Worm (Caenorhabditis elegans) whole organism, L2 larva: ENCODE data around the gene sec-3.
A peak's percentile ranks its signal among the peaks of the same experiment; 100 is the strongest.

ENCODE experiments used
- C34F6.9 ChIP-seq: fragments of 150-350 bp; optimal IDR thresholded peaks from 2 replicates; lab custom pipeline; 2014; ENCODE audit warnings: missing biosample characterization, missing genetic modification characterization
- F13H6.1 ChIP-seq: sonication (generic microtip); optimal IDR thresholded peaks from 2 replicates; lab custom pipeline; 2016; ENCODE audit warnings: missing genetic modification characterization, missing compliant biosample characterization
- R02D3.7 ChIP-seq: fragments of 150-350 bp; optimal IDR thresholded peaks from 2 replicates; lab custom pipeline; 2014; ENCODE audit warnings: missing biosample characterization, missing genetic modification characterization
- Y55F3AM.14 ChIP-seq: fragments of 200-800 bp; sonication (Bioruptor generic); optimal IDR thresholded peaks from 2 replicates; lab custom pipeline; 2018; ENCODE audit warnings: mild to moderate bottlenecking, missing genetic modification characterization, missing compliant biosample characterization
- ZK546.5 ChIP-seq: sonication (generic microtip); optimal IDR thresholded peaks from 2 replicates; lab custom pipeline; 2017; ENCODE audit warnings: missing biosample characterization, missing genetic modification characterization
- alr-1 ChIP-seq: fragments of 150-350 bp; optimal IDR thresholded peaks from 2 replicates; lab custom pipeline; 2014; ENCODE audit warnings: missing biosample characterization, missing genetic modification characterization
- aly-2 ChIP-seq: fragments of 150-350 bp; optimal IDR thresholded peaks from 2 replicates; lab custom pipeline; 2014; ENCODE audit warnings: missing biosample characterization, missing genetic modification characterization
- ama-1 ChIP-seq: fragments of 150-350 bp; optimal IDR thresholded peaks from 2 replicates; lab custom pipeline; 2018; ENCODE audit warnings: inconsistent platforms
- blmp-1 ChIP-seq: sonication (generic microtip); optimal IDR thresholded peaks from 2 replicates; lab custom pipeline; 2017; ENCODE audit warnings: missing genetic modification characterization, mild to moderate bottlenecking, missing compliant biosample characterization, antibody characterized with exemption, moderate library complexity; ENCODE audit not compliant: insufficient read depth
- ceh-16 ChIP-seq: fragments of 150-350 bp; optimal IDR thresholded peaks from 2 replicates; lab custom pipeline; 2014; ENCODE audit warnings: missing biosample characterization, missing genetic modification characterization
- ceh-82 ChIP-seq: fragments of 150-350 bp; optimal IDR thresholded peaks from 2 replicates; lab custom pipeline; 2014; ENCODE audit warnings: missing biosample characterization, missing genetic modification characterization
- crh-2 ChIP-seq: sonication (generic microtip); optimal IDR thresholded peaks from 2 replicates; lab custom pipeline; 2017; ENCODE audit warnings: missing biosample characterization, missing genetic modification characterization
- dmd-4 ChIP-seq: sonication (generic microtip); optimal IDR thresholded peaks from 2 replicates; lab custom pipeline; 2017; ENCODE audit warnings: missing biosample characterization, missing genetic modification characterization
- egl-27 ChIP-seq: sonication (generic microtip); optimal IDR thresholded peaks from 3 replicates; lab custom pipeline; 2017; ENCODE audit warnings: missing biosample characterization, missing genetic modification reagents, missing genetic modification characterization
- elt-1 ChIP-seq: fragments of 150-350 bp; optimal IDR thresholded peaks from 2 replicates; lab custom pipeline; 2014; ENCODE audit warnings: missing biosample characterization, missing genetic modification characterization
- elt-3 ChIP-seq: sonication (generic microtip); optimal IDR thresholded peaks from 2 replicates; lab custom pipeline; 2017; ENCODE audit warnings: missing biosample characterization, missing genetic modification characterization
- fos-1 ChIP-seq: fragments of 150-350 bp; optimal IDR thresholded peaks from 2 replicates; lab custom pipeline; 2014; ENCODE audit warnings: missing biosample characterization, missing genetic modification characterization
- gmeb-1 ChIP-seq: fragments of 150-350 bp; optimal IDR thresholded peaks from 2 replicates; lab custom pipeline; 2014; ENCODE audit warnings: missing biosample characterization, missing genetic modification characterization
- lin-11 ChIP-seq: fragments of 150-350 bp; sonication (generic microtip); optimal IDR thresholded peaks from 2 replicates; lab custom pipeline; 2014; ENCODE audit warnings: missing biosample characterization, missing genetic modification characterization, inconsistent platforms, mixed read lengths
- lin-13 ChIP-seq: fragments of 150-350 bp; optimal IDR thresholded peaks from 2 replicates; lab custom pipeline; 2014; ENCODE audit warnings: missing biosample characterization, missing genetic modification reagents, missing genetic modification characterization
- lin-39 ChIP-seq: fragments of 150-350 bp; optimal IDR thresholded peaks from 2 replicates; lab custom pipeline; 2014; ENCODE audit warnings: missing biosample characterization, missing genetic modification reagents, missing genetic modification characterization
- lsy-2 ChIP-seq, 2 experiments: fragments of 150-350 bp in 1 of 2; sonication (generic microtip) in 1 of 2; optimal IDR thresholded peaks; 2 replicates each; lab custom pipeline; 2014 to 2017; ENCODE audit warnings: missing biosample characterization in 2 of 2, missing genetic modification characterization in 2 of 2
- mab-5 ChIP-seq: fragments of 150-350 bp; optimal IDR thresholded peaks from 2 replicates; lab custom pipeline; 2014; ENCODE audit warnings: missing biosample characterization, missing genetic modification characterization
- mbf-1 ChIP-seq: sonication (generic microtip); optimal IDR thresholded peaks from 2 replicates; lab custom pipeline; 2017; ENCODE audit warnings: missing biosample characterization, missing genetic modification characterization
- mdl-1 ChIP-seq, 2 experiments: fragments of 150-350 bp in 1 of 2; sonication (generic microtip) in 1 of 2; optimal IDR thresholded peaks; 2 replicates each; lab custom pipeline; 2017; ENCODE audit warnings: missing biosample characterization in 2 of 2, missing genetic modification characterization in 2 of 2
- nhr-10 ChIP-seq: sonication (generic microtip); optimal IDR thresholded peaks from 2 replicates; lab custom pipeline; 2017; ENCODE audit warnings: missing biosample characterization, missing genetic modification characterization
- nhr-11 ChIP-seq: fragments of 150-350 bp; optimal IDR thresholded peaks from 2 replicates; lab custom pipeline; 2014; ENCODE audit warnings: missing biosample characterization, missing genetic modification characterization
- nhr-12 ChIP-seq: fragments of 150-350 bp; optimal IDR thresholded peaks from 2 replicates; lab custom pipeline; 2014; ENCODE audit warnings: missing biosample characterization, missing genetic modification characterization
- nhr-129 ChIP-seq: fragments of 150-350 bp; optimal IDR thresholded peaks from 2 replicates; lab custom pipeline; 2014; ENCODE audit warnings: missing biosample characterization, missing genetic modification characterization
- nhr-21 ChIP-seq: fragments of 150-350 bp; optimal IDR thresholded peaks from 2 replicates; lab custom pipeline; 2014; ENCODE audit warnings: missing biosample characterization, missing genetic modification characterization
- nhr-23 ChIP-seq: fragments of 150-350 bp; optimal IDR thresholded peaks from 2 replicates; lab custom pipeline; 2014; ENCODE audit warnings: missing biosample characterization, missing genetic modification reagents, missing genetic modification characterization
- nhr-237 ChIP-seq: fragments of 150-350 bp; optimal IDR thresholded peaks from 2 replicates; lab custom pipeline; 2014; ENCODE audit warnings: missing biosample characterization, missing genetic modification characterization
- nhr-25 ChIP-seq: fragments of 150-350 bp; sonication (generic microtip); optimal IDR thresholded peaks from 3 replicates; lab custom pipeline; 2014; ENCODE audit warnings: missing biosample characterization, missing genetic modification characterization
- nhr-6 ChIP-seq: fragments of 150-350 bp; optimal IDR thresholded peaks from 2 replicates; lab custom pipeline; 2014; ENCODE audit warnings: missing biosample characterization, missing genetic modification characterization
- nhr-77 ChIP-seq: fragments of 150-350 bp; optimal IDR thresholded peaks from 2 replicates; lab custom pipeline; 2014; ENCODE audit warnings: missing biosample characterization, missing genetic modification characterization
- peb-1 ChIP-seq: fragments of 150-350 bp; optimal IDR thresholded peaks from 2 replicates; lab custom pipeline; 2014; ENCODE audit warnings: missing biosample characterization, missing genetic modification characterization
- sem-4 ChIP-seq: fragments of 150-350 bp; optimal IDR thresholded peaks from 2 replicates; lab custom pipeline; 2014; ENCODE audit warnings: missing biosample characterization, missing genetic modification reagents, missing genetic modification characterization
- skn-1 ChIP-seq: sonication (generic microtip); optimal IDR thresholded peaks from 2 replicates; lab custom pipeline; 2017; ENCODE audit warnings: missing biosample characterization, missing genetic modification characterization
- sma-3 ChIP-seq: sonication (generic microtip); optimal IDR thresholded peaks from 2 replicates; lab custom pipeline; 2016; ENCODE audit warnings: missing genetic modification reagents, missing genetic modification characterization, missing compliant biosample characterization
- sma-9 ChIP-seq, 2 experiments: fragments of 150-350 bp in 1 of 2; sonication (generic microtip) in 1 of 2; optimal IDR thresholded peaks; 2 replicates each; lab custom pipeline; 2014 to 2016; ENCODE audit warnings: missing genetic modification characterization in 2 of 2, mild to moderate bottlenecking in 1 of 2, missing biosample characterization in 1 of 2, missing compliant biosample characterization in 1 of 2, missing genetic modification reagents in 1 of 2, moderate library complexity in 1 of 2
- snpc-4 ChIP-seq: fragments of 150-350 bp; optimal IDR thresholded peaks from 2 replicates; lab custom pipeline; 2014; ENCODE audit warnings: missing biosample characterization, missing genetic modification characterization
- unc-39 ChIP-seq: fragments of 150-350 bp; optimal IDR thresholded peaks from 2 replicates; lab custom pipeline; 2014; ENCODE audit warnings: missing biosample characterization, missing genetic modification characterization
- unc-55 ChIP-seq: fragments of 150-350 bp; sonication (generic microtip); optimal IDR thresholded peaks from 3 replicates; lab custom pipeline; 2014; ENCODE audit warnings: missing biosample characterization, missing genetic modification reagents, missing genetic modification characterization
- unc-62 ChIP-seq: fragments of 150-350 bp; optimal IDR thresholded peaks from 2 replicates; lab custom pipeline; 2014; ENCODE audit warnings: missing biosample characterization, missing genetic modification reagents, missing genetic modification characterization
- zag-1 ChIP-seq: fragments of 150-350 bp; optimal IDR thresholded peaks from 2 replicates; lab custom pipeline; 2014; ENCODE audit warnings: missing biosample characterization, missing genetic modification characterization
- ztf-1 ChIP-seq: fragments of 200-800 bp; sonication (Bioruptor generic); conservative IDR thresholded peaks from 2 replicates; pipeline ENCODE4 v1.3.6; 2022; ENCODE audit warnings: missing genetic modification characterization, missing compliant biosample characterization
- ztf-11 ChIP-seq: sonication (generic microtip); optimal IDR thresholded peaks from 2 replicates; lab custom pipeline; 2017; ENCODE audit warnings: missing biosample characterization, missing genetic modification characterization
- ztf-4 ChIP-seq: fragments of 150-350 bp; optimal IDR thresholded peaks from 2 replicates; lab custom pipeline; 2014; ENCODE audit warnings: missing biosample characterization, missing genetic modification characterization

sec-3 gene

ce11 chrX:3099832-3100231 is at the start of gene sec-3:
Gene sec-3, minus strand, starts transcription at chrX:3099852.
- no peak for TF ChIP-seq nhr-23 (tag; lab: Kevin White, UChicago)
- peak; percentile 57 for TF ChIP-seq lin-11 (tag; lab: Kevin White, UChicago)
- peak; percentile 91 for TF ChIP-seq sma-9 (GFP tag; optimal IDR thresholded peaks at IDR 0.05; lab: Kevin White, UChicago)
- TF ChIP-seq sma-9 (tag; optimal IDR thresholded peaks at IDR 0.05; lab: Kevin White, UChicago), result no peak
- TF ChIP-seq nhr-12 (tag; lab: Kevin White, UChicago), result peak; percentile 56
- peak; percentile 77 for TF ChIP-seq ztf-4 (tag; lab: Kevin White, UChicago)
- peak; percentile 43 for TF ChIP-seq ama-1
- TF ChIP-seq nhr-129 (tag; lab: Kevin White, UChicago), result peak; percentile 85
- TF ChIP-seq ceh-82 (tag; lab: Kevin White, UChicago), result no peak
- no peak for TF ChIP-seq peb-1 (tag; lab: Kevin White, UChicago)
- TF ChIP-seq lin-13 (GFP tag; lab: Kevin White, UChicago), result peak; percentile 87
- TF ChIP-seq nhr-10 (tag; lab: Kevin White, UChicago), result peak; percentile 22
- peak; percentile 59 for TF ChIP-seq snpc-4 (tag; lab: Kevin White, UChicago)
- TF ChIP-seq egl-27 (tag; lab: Kevin White, UChicago), result peak; percentile 82
- TF ChIP-seq nhr-21 (tag; lab: Kevin White, UChicago), result peak; percentile 79
- peak; percentile 94 for TF ChIP-seq unc-55 (GFP tag; lab: Kevin White, UChicago)
- TF ChIP-seq unc-39 (tag; lab: Kevin White, UChicago), result no peak
- no peak for TF ChIP-seq nhr-11
- TF ChIP-seq mbf-1 (tag; lab: Kevin White, UChicago), result no peak
- TF ChIP-seq elt-3 (tag; lab: Kevin White, UChicago), result no peak
- peak in 1 of 2 experiments; percentile 38 for TF ChIP-seq mdl-1 (tag; optimal IDR thresholded peaks at IDR 0.05; lab: Kevin White, UChicago)
- peak; percentile 83 for TF ChIP-seq nhr-6 (tag; lab: Kevin White, UChicago)
- TF ChIP-seq blmp-1, result peak; percentile 37
- TF ChIP-seq Y55F3AM.14 (GFP tag; lab: Kevin White, UChicago), result no peak
- TF ChIP-seq dmd-4 (tag; lab: Kevin White, UChicago), result no peak
- TF ChIP-seq lsy-2 (tag; optimal IDR thresholded peaks at IDR 0.05; lab: Kevin White, UChicago), result peak; percentile 80 to 92
- TF ChIP-seq unc-62 (GFP tag; lab: Kevin White, UChicago), result no peak
- no peak for TF ChIP-seq aly-2
- peak; percentile 88 for TF ChIP-seq nhr-25 (tag; lab: Kevin White, UChicago)
- peak; percentile 85 for TF ChIP-seq sma-3 (GFP tag; lab: Kevin White, UChicago)
- TF ChIP-seq fos-1 (tag; lab: Kevin White, UChicago), result peak; percentile 88
- peak; percentile 22 for TF ChIP-seq nhr-77 (tag; lab: Kevin White, UChicago)
- peak; percentile 83 for TF ChIP-seq mab-5 (tag; lab: Kevin White, UChicago)
- peak; percentile 84 for TF ChIP-seq gmeb-1 (tag; lab: Kevin White, UChicago)
- TF ChIP-seq elt-1 (tag; lab: Kevin White, UChicago), result no peak
- TF ChIP-seq R02D3.7, result peak; percentile 39
- TF ChIP-seq ZK546.5 (tag; lab: Kevin White, UChicago), result no peak
- peak; percentile 23 for TF ChIP-seq zag-1 (tag; lab: Kevin White, UChicago)
- TF ChIP-seq C34F6.9 (tag; lab: Kevin White, UChicago), result peak; percentile 97
- TF ChIP-seq nhr-237, result peak; percentile 13
- peak; percentile 81 for TF ChIP-seq sem-4 (tag; lab: Kevin White, UChicago)
- TF ChIP-seq crh-2, result peak; percentile 90
- TF ChIP-seq ceh-16 (tag; lab: Kevin White, UChicago), result peak; percentile 79
- no peak for TF ChIP-seq alr-1 (tag; lab: Kevin White, UChicago)
- no peak for TF ChIP-seq lin-39 (tag; lab: Kevin White, UChicago)
- TF ChIP-seq skn-1 (tag; lab: Kevin White, UChicago), result peak; percentile 50
- no peak for TF ChIP-seq ztf-1 (GFP tag; lab: Robert Waterston, UW)
- no peak for TF ChIP-seq ztf-11 (tag; lab: Kevin White, UChicago)
- peak; percentile 90 for TF ChIP-seq F13H6.1 (tag; lab: Kevin White, UChicago)
